Worm (Caenorhabditis elegans) whole organism, early embryonic: ENCODE measurements around the gene snai-1.

Source experiments
- B0310.2 ChIP-seq: sonication (generic microtip); optimal IDR thresholded peaks from 2 replicates; lab custom pipeline; 2016; ENCODE audit warnings: mild to moderate bottlenecking, missing genetic modification characterization, missing compliant biosample characterization
- F13C5.2 ChIP-seq: sonication (generic microtip); optimal IDR thresholded peaks from 2 replicates; lab custom pipeline; 2017; ENCODE audit warnings: mild to moderate bottlenecking, missing genetic modification characterization, inconsistent platforms, missing compliant biosample characterization
- aly-1 ChIP-seq: sonication (generic microtip); optimal IDR thresholded peaks from 2 replicates; lab custom pipeline; 2016; ENCODE audit warnings: missing genetic modification characterization, missing compliant biosample characterization
- ama-1 ChIP-seq: fragments of 150-350 bp; optimal IDR thresholded peaks from 2 replicates; lab custom pipeline; 2014
- ceh-13 ChIP-seq: fragments of 200-800 bp; sonication (Bioruptor generic); optimal IDR thresholded peaks from 2 replicates; lab custom pipeline; 2018; ENCODE audit warnings: mild to moderate bottlenecking, missing genetic modification characterization, missing compliant biosample characterization
- ceh-36 ChIP-seq: sonication (generic microtip); optimal IDR thresholded peaks from 2 replicates; lab custom pipeline; 2016; ENCODE audit warnings: missing genetic modification characterization, inconsistent platforms, missing compliant biosample characterization
- ets-7 ChIP-seq: sonication (generic microtip); optimal IDR thresholded peaks from 2 replicates; lab custom pipeline; 2016; ENCODE audit warnings: missing genotype, missing genetic modification characterization, missing compliant biosample characterization
- flt-1 ChIP-seq: fragments of 200-800 bp; sonication (Bioruptor generic); IDR thresholded peaks from 2 replicates; pipeline ENCODE4 v1.3.6; 2022; ENCODE audit warnings: missing genetic modification characterization, missing compliant biosample characterization
- hmbx-1 ChIP-seq: sonication (generic microtip); optimal IDR thresholded peaks from 2 replicates; lab custom pipeline; 2016; ENCODE audit warnings: mild to moderate bottlenecking, missing genetic modification characterization, missing compliant biosample characterization
- hmg-4 ChIP-seq: fragments of 200-800 bp; sonication (Bioruptor generic); optimal IDR thresholded peaks from 2 replicates; lab custom pipeline; 2018; ENCODE audit warnings: mild to moderate bottlenecking, missing genetic modification characterization, missing compliant biosample characterization
- hnd-1 ChIP-seq: sonication (generic microtip); optimal IDR thresholded peaks from 2 replicates; lab custom pipeline; 2016; ENCODE audit warnings: missing genetic modification characterization, missing compliant biosample characterization
- pes-1 ChIP-seq: fragments of 200-800 bp; sonication (Bioruptor generic); IDR thresholded peaks from 2 replicates; pipeline ENCODE4 v1.3.6; 2022; ENCODE audit warnings: missing genetic modification reagents, missing genetic modification characterization, missing compliant biosample characterization
- scrt-1 ChIP-seq: fragments of 200-800 bp; sonication (Bioruptor generic); IDR thresholded peaks from 2 replicates; pipeline ENCODE4 v1.3.6; 2022; ENCODE audit warnings: missing genetic modification characterization, missing compliant biosample characterization
- sea-1 ChIP-seq: fragments of 200-800 bp; sonication (Bioruptor generic); conservative IDR thresholded peaks from 2 replicates; pipeline ENCODE4 v1.3.6; 2022; ENCODE audit warnings: missing genetic modification characterization, missing compliant biosample characterization
- tbx-11 ChIP-seq: fragments of 200-800 bp; sonication (Bioruptor generic); IDR thresholded peaks from 2 replicates; pipeline ENCODE4 v1.3.6; 2022; ENCODE audit warnings: missing genetic modification characterization, missing compliant biosample characterization
- tbx-37 ChIP-seq: fragments of 200-800 bp; sonication (Bioruptor generic); conservative IDR thresholded peaks from 2 replicates; pipeline ENCODE4 v1.3.6; 2022; ENCODE audit warnings: missing genetic modification reagents, missing genetic modification characterization, missing compliant biosample characterization
- tra-4 ChIP-seq: sonication (generic microtip); optimal IDR thresholded peaks from 2 replicates; lab custom pipeline; 2017; ENCODE audit warnings: missing genetic modification characterization, missing compliant biosample characterization

The snai-1 gene

DNA sequence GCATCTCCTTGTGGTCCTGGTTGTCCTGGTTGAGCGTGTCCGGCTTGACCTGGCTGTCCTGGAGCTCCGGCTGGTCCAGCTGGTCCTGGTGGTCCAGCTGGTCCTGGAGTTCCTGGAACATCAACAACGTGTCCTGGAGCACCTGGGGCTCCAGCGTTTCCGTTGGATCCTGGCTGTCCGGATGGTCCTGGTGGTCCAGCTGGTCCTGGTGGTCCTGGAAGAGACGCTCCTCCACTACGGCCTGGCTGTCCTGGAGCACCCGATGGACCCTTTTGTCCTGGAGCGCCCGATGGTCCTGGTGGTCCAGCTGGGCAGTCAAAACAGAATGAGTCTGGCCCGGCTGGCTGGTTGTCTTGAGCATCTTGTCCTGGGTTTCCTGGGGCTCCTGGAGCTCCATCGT is 12.1 kb upstream of the snai-1 start:
- TF ChIP-seq flt-1 (GFP tag; lab: Robert Waterston, UW) (no peak), F13C5.2 (tag; lab: Kevin White, UChicago) (no peak)

DNA sequence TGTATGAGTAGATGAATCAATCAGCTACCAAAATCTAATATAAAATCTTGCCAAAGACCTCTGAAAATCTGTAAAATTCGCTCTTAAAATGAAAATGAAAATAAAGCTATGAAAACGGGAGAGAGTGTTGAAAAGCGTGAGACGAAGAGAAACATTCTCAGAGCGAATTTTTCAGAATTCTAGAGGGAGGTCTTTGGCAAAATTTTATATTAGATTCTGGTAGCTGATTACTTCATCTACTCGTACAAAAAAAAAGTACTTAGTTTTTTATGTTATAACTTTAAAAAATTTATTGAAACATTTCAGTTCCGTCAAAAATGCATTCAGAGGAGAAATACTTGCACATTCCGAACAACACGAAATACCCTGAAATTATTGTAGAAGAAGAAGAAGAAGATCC is 11.2 kb upstream of the snai-1 start, which contains the start of gene drl-1:
Gene drl-1 (plus strand): TSS at position 301 of the 400 bp plus-strand sequence.
- TF ChIP-seq ets-7 (tag; lab: Kevin White, UChicago) (no peak), tbx-37 (GFP tag; lab: Robert Waterston, UW) (no peak), pes-1 (no peak), sea-1 (GFP tag; lab: Robert Waterston, UW) (no peak), hmbx-1 (no peak), tbx-11 (GFP tag; lab: Robert Waterston, UW) (no peak), B0310.2 (tag; lab: Kevin White, UChicago) (no peak), hnd-1 (no peak), ceh-36 (tag; lab: Kevin White, UChicago) (no peak), ama-1 (lab: Kevin White, UChicago) (no peak)

DNA sequence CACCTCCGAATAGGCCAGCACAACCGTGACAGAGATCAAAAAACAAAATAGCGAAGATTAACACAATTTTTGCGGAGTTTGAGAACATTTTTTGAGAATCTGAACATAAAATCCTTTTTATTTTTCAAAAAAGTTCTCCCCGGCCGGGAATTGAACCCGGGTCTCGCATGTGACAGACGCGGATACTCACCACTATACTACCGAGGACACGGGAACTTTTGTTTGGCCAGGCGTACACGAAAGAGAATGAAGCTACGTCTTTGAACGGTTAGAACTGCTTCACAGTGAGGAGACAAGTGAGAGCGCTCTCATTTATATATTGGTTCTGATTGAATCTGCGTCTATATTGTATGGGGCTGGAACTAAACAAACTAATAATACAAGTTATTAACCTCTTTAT is 9.0 kb upstream of the snai-1 start, which contains the start of gene grl-26:
Gene grl-26 (minus strand): TSS at position 318 of the 400 bp plus-strand sequence.
- TF ChIP-seq hnd-1 (peak; percentile 38), ceh-13 (GFP tag; lab: Kevin White, UChicago) (no peak), scrt-1 (GFP tag; lab: Robert Waterston, UW) (peak; percentile 83), tbx-37 (GFP tag; lab: Robert Waterston, UW) (peak; percentile 65; the same call in 1 of the 2 replicates), tbx-11 (GFP tag; lab: Robert Waterston, UW) (peak; percentile 56), aly-1 (tag; lab: Kevin White, UChicago) (peak; percentile 29), hmbx-1 (no peak), ama-1 (lab: Kevin White, UChicago) (no peak), pes-1 (peak; percentile 72), ceh-36 (tag; lab: Kevin White, UChicago) (no peak), hmg-4 (peak; percentile 38), B0310.2 (tag; lab: Kevin White, UChicago) (no peak), flt-1 (GFP tag; lab: Robert Waterston, UW) (peak; percentile 47), sea-1 (GFP tag; lab: Robert Waterston, UW) (peak; percentile 34; the same call in 1 of the 2 replicates), F13C5.2 (tag; lab: Kevin White, UChicago) (peak; percentile 50), ets-7 (tag; lab: Kevin White, UChicago) (no peak), tra-4 (tag; lab: Kevin White, UChicago) (no peak)

DNA sequence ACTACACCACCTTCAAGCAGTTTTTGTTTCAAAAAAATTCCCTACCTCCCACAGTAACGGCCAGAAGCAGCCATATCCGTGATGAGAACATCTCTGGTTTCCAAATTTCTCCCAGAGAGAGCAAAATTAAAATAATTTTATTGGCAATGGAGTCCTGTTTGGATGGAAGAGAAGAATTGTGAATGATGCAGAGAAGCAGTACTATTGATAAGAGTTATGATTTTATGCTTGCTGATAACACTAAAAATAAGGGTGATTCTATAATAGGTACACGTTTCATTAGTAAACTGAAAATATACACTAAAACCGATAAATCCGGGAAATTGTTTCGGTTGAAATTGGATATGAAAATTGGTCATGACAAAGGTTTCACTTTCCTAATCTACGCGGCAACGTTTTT is 6.9 kb upstream of the snai-1 start, which contains the start of gene dsc-4:
Gene dsc-4 (minus strand): TSS at position 165 of the 400 bp plus-strand sequence.
- TF ChIP-seq aly-1 (tag; lab: Kevin White, UChicago): no peak
- TF ChIP-seq hnd-1: no peak
- TF ChIP-seq scrt-1 (GFP tag; lab: Robert Waterston, UW): no peak
- TF ChIP-seq tbx-37 (GFP tag; lab: Robert Waterston, UW): no peak
- TF ChIP-seq hmg-4: no peak
- TF ChIP-seq ets-7 (tag; lab: Kevin White, UChicago): no peak
- no peak for TF ChIP-seq tbx-11 (GFP tag; lab: Robert Waterston, UW)
- TF ChIP-seq pes-1: no peak
- TF ChIP-seq ceh-13 (GFP tag; lab: Kevin White, UChicago): no peak

DNA sequence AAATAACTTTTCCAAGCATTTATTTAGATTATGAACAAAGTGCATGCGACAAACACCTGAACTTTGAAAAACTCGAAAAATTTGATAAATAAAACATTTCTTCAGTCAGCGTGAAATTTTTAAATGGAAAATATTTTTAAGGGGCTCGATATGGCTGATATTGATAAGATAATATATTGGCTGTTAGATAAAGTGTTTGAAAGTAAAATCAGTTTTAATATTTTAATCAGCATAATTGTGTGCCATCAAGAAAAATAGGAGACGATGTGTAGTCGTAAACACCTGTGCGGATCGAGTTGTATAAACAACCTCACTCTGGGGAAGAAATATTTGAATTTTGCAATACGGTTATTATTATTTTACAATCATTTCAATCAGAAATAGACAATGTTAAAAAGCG is 6.1 kb upstream of the snai-1 start:
- TF ChIP-seq ceh-36 (tag; lab: Kevin White, UChicago) (no peak), scrt-1 (GFP tag; lab: Robert Waterston, UW) (no peak), hmbx-1 (no peak), tbx-37 (GFP tag; lab: Robert Waterston, UW) (no peak), B0310.2 (tag; lab: Kevin White, UChicago) (no peak), aly-1 (tag; lab: Kevin White, UChicago) (no peak), ceh-13 (GFP tag; lab: Kevin White, UChicago) (no peak), sea-1 (GFP tag; lab: Robert Waterston, UW) (no peak), flt-1 (GFP tag; lab: Robert Waterston, UW) (no peak), hnd-1 (no peak), tra-4 (tag; lab: Kevin White, UChicago) (no peak), F13C5.2 (tag; lab: Kevin White, UChicago) (no peak), hmg-4 (no peak), ets-7 (tag; lab: Kevin White, UChicago) (no peak)

DNA sequence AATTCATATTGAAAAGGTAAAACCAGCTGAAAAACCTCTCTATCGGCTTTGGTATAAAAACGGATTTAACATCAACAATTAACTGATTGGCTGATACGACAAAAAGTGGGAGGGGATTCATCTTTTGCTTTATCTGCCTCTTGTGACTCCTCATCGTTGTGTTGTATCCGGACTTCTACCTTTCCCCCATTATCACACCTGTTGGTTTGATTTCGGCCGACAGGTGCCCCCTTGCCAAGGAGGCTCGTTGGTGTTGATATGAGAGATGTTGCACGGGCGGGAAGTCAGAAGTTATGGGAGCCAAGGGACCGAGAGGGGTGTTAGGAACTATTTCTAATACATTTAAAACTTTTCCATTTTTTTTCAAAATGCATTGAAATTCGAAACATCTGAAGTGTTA is 960 bp upstream of the snai-1 start:
- TF ChIP-seq scrt-1 (GFP tag; lab: Robert Waterston, UW): no peak
- TF ChIP-seq F13C5.2 (tag; lab: Kevin White, UChicago): no peak
- TF ChIP-seq hmg-4: no peak
- no peak for TF ChIP-seq ets-7 (tag; lab: Kevin White, UChicago)
- no peak for TF ChIP-seq B0310.2 (tag; lab: Kevin White, UChicago)
- no peak for TF ChIP-seq ama-1 (lab: Kevin White, UChicago)
- TF ChIP-seq aly-1 (tag; lab: Kevin White, UChicago): no peak
- no peak for TF ChIP-seq tbx-37 (GFP tag; lab: Robert Waterston, UW)
- TF ChIP-seq tra-4 (tag; lab: Kevin White, UChicago): no peak
- TF ChIP-seq flt-1 (GFP tag; lab: Robert Waterston, UW): no peak
- no peak for TF ChIP-seq ceh-13 (GFP tag; lab: Kevin White, UChicago)
- no peak for TF ChIP-seq hnd-1
- no peak for TF ChIP-seq hmbx-1
- no peak for TF ChIP-seq ceh-36 (tag; lab: Kevin White, UChicago)
- no peak for TF ChIP-seq sea-1 (GFP tag; lab: Robert Waterston, UW)

DNA sequence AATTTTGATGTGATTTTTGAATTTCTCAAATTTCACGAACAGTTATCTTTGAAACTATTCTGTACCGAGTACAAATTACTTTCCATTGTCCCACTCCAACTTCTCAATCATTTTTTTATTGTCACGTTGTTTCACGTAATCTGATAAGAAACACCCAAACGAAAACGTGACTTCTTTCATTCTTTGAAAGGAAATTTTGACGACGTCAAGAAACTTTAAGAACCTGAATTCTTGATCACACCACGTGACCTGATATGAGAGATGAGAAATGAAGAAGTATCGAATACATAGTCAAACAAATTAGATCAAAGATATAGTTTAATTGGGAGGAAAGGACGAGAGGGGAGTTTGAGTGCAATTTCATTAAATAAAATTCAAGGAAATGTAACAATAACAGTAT is 4.0 kb downstream of the snai-1 start:
- TF ChIP-seq hnd-1 (no peak), tbx-11 (GFP tag; lab: Robert Waterston, UW) (no peak), ama-1 (lab: Kevin White, UChicago) (no peak), F13C5.2 (tag; lab: Kevin White, UChicago) (no peak), ceh-13 (GFP tag; lab: Kevin White, UChicago) (no peak), B0310.2 (tag; lab: Kevin White, UChicago) (no peak), ceh-36 (tag; lab: Kevin White, UChicago) (no peak), sea-1 (GFP tag; lab: Robert Waterston, UW) (no peak), tra-4 (tag; lab: Kevin White, UChicago) (no peak)
